Fruit fly (Drosophila melanogaster) whole organism, embryonic: ENCODE results near the gene Jarid2.

Experiments used
- B-H1 ChIP-seq: fragments of 200-800 bp; sonication (Bioruptor generic); IDR thresholded peaks from 3 replicates; pipeline ENCODE4 v1.3.6; 2022; ENCODE audit warnings: missing biosample characterization, missing genetic modification characterization
- CG10267 ChIP-seq: fragments of 200-800 bp; sonication (Bioruptor generic); optimal IDR thresholded peaks from 2 replicates; lab custom pipeline; 2018; ENCODE audit warnings: missing biosample characterization, mild to moderate bottlenecking, missing genetic modification characterization, moderate library complexity
- CG11696 ChIP-seq: fragments of 200-800 bp; sonication (Bioruptor generic); IDR thresholded peaks from 2 replicates; pipeline ENCODE4 v1.3.6; 2022; ENCODE audit warnings: missing biosample characterization, missing genetic modification characterization
- CG12155 ChIP-seq: fragments of 200-800 bp; sonication (Bioruptor generic); optimal IDR thresholded peaks from 3 replicates; lab custom pipeline; 2016; ENCODE audit warnings: missing biosample characterization, missing genetic modification characterization
- CG1233 ChIP-seq: fragments of 200-800 bp; sonication (Bioruptor generic); optimal IDR thresholded peaks from 4 replicates; lab custom pipeline; 2018; ENCODE audit warnings: missing biosample characterization, mild to moderate bottlenecking, missing genetic modification characterization
- CG13123 ChIP-seq: fragments of 200-800 bp; sonication (Bioruptor generic); optimal IDR thresholded peaks from 2 replicates; lab custom pipeline; 2016; ENCODE audit warnings: missing biosample characterization, missing genetic modification characterization
- CG14441 ChIP-seq: fragments of 200-800 bp; sonication (Bioruptor generic); IDR thresholded peaks from 2 replicates; pipeline ENCODE4 v1.3.6; 2022; ENCODE audit warnings: missing biosample characterization, missing genetic modification characterization
- CG15696 ChIP-seq: fragments of 200-800 bp; sonication (Bioruptor generic); optimal IDR thresholded peaks from 2 replicates; lab custom pipeline; 2019; ENCODE audit warnings: missing biosample characterization, mild to moderate bottlenecking, missing genetic modification characterization, moderate library complexity
- CG1647 ChIP-seq: fragments of 200-800 bp; sonication (Bioruptor generic); optimal IDR thresholded peaks from 3 replicates; lab custom pipeline; 2016; ENCODE audit warnings: missing biosample characterization, missing genetic modification characterization
- CG16813 ChIP-seq: fragments of 200-800 bp; sonication (Bioruptor generic); IDR thresholded peaks from 3 replicates; pipeline ENCODE4 v1.3.6; 2022; ENCODE audit warnings: missing biosample characterization, missing genetic modification characterization; ENCODE audit not compliant: partially characterized antibody
- CG17568 ChIP-seq: fragments of 200-800 bp; sonication (Bioruptor generic); optimal IDR thresholded peaks from 2 replicates; lab custom pipeline; 2018; ENCODE audit warnings: missing biosample characterization, mild to moderate bottlenecking, missing genetic modification characterization, moderate library complexity
- CG17612 ChIP-seq: fragments of 200-800 bp; sonication (Bioruptor generic); IDR thresholded peaks from 2 replicates; pipeline ENCODE4 v1.3.6; 2022; ENCODE audit warnings: missing biosample characterization, missing genetic modification characterization
- CG18476 ChIP-seq: fragments of 200-800 bp; sonication (Bioruptor generic); optimal IDR thresholded peaks from 2 replicates; lab custom pipeline; 2016; ENCODE audit warnings: missing biosample characterization, mild to moderate bottlenecking, missing genetic modification characterization
- CG18764 ChIP-seq: fragments of 200-800 bp; sonication (Bioruptor generic); optimal IDR thresholded peaks from 3 replicates; lab custom pipeline; 2016; ENCODE audit warnings: missing biosample characterization, missing genetic modification characterization
- CG30020 ChIP-seq: fragments of 200-800 bp; optimal IDR thresholded peaks from 2 replicates; lab custom pipeline; 2019; ENCODE audit warnings: missing biosample characterization, mild to moderate bottlenecking, missing genetic modification characterization, moderate library complexity
- CG32767 ChIP-seq: fragments of 200-800 bp; sonication (Bioruptor generic); IDR thresholded peaks from 2 replicates; pipeline ENCODE4 v1.3.6; 2022; ENCODE audit warnings: missing biosample characterization, missing genetic modification characterization
- CG33213 ChIP-seq: fragments of 200-800 bp; sonication (Bioruptor generic); optimal IDR thresholded peaks from 3 replicates; lab custom pipeline; 2016; ENCODE audit warnings: missing biosample characterization, missing genetic modification characterization
- CG3726 ChIP-seq: fragments of 200-800 bp; sonication (Bioruptor generic); IDR thresholded peaks from 3 replicates; pipeline ENCODE4, ENCODE4 v1.3.6; 2022; ENCODE audit warnings: missing biosample characterization, missing genetic modification characterization
- CG4424 ChIP-seq: fragments of 200-800 bp; sonication (Bioruptor generic); optimal IDR thresholded peaks from 3 replicates; lab custom pipeline; 2016; ENCODE audit warnings: missing biosample characterization, missing genetic modification characterization
- CG4730 ChIP-seq: fragments of 200-800 bp; sonication (Bioruptor generic); IDR thresholded peaks from 2 replicates; pipeline ENCODE4 v1.3.6; 2022; ENCODE audit warnings: missing biosample characterization, missing genetic modification characterization
- CG7839 ChIP-seq: fragments of 200-800 bp; sonication (Bioruptor generic); optimal IDR thresholded peaks from 3 replicates; lab custom pipeline; 2018; ENCODE audit warnings: missing biosample characterization, mild to moderate bottlenecking, missing genetic modification characterization, moderate library complexity
- Elba2 ChIP-seq: fragments of 200-800 bp; sonication (Bioruptor generic); optimal IDR thresholded peaks from 3 replicates; lab custom pipeline; 2016; ENCODE audit warnings: missing biosample characterization, missing genetic modification characterization
- HLH54F ChIP-seq: fragments of 200-800 bp; sonication (Bioruptor generic); optimal IDR thresholded peaks from 3 replicates; lab custom pipeline; 2016; ENCODE audit warnings: missing biosample characterization, missing genetic modification characterization
- HLHmδ ChIP-seq: fragments of 200-800 bp; sonication (Bioruptor generic); optimal IDR thresholded peaks from 2 replicates; lab custom pipeline; 2018; ENCODE audit warnings: missing biosample characterization, mild to moderate bottlenecking, missing genetic modification characterization, moderate library complexity
- Hey ChIP-seq: fragments of 200-800 bp; sonication (Bioruptor generic); optimal IDR thresholded peaks from 3 replicates; lab custom pipeline; 2018; ENCODE audit warnings: missing biosample characterization, mild to moderate bottlenecking, missing genetic modification characterization
- Hr3 ChIP-seq: fragments of 200-800 bp; sonication (Bioruptor generic); optimal IDR thresholded peaks from 3 replicates; lab custom pipeline; 2016; ENCODE audit warnings: missing biosample characterization, missing genetic modification characterization
- Lpt ChIP-seq: fragments of >200 bp; optimal IDR thresholded peaks from 2 replicates; lab custom pipeline; 2018; ENCODE audit warnings: missing biosample characterization, missing genetic modification characterization
- Myb ChIP-seq: fragments of 200-800 bp; sonication (Bioruptor generic); optimal IDR thresholded peaks from 2 replicates; lab custom pipeline; 2016; ENCODE audit warnings: missing biosample characterization, missing genetic modification characterization
- NC2β ChIP-seq: fragments of 200-800 bp; sonication (Bioruptor generic); optimal IDR thresholded peaks from 2 replicates; lab custom pipeline; 2016; ENCODE audit warnings: missing biosample characterization, missing genetic modification characterization
- PHDP ChIP-seq: fragments of 200-800 bp; sonication (Bioruptor generic); optimal IDR thresholded peaks from 3 replicates; lab custom pipeline; 2018; ENCODE audit warnings: missing biosample characterization, mild to moderate bottlenecking, missing genetic modification characterization, moderate library complexity
- Rx ChIP-seq: fragments of 200-800 bp; sonication (Bioruptor generic); IDR thresholded peaks from 2 replicates; pipeline ENCODE4 v1.3.6; 2022; ENCODE audit warnings: missing biosample characterization, missing genetic modification characterization
- abd-A ChIP-seq: fragments of 200-800 bp; sonication (Bioruptor generic); optimal IDR thresholded peaks from 3 replicates; lab custom pipeline; 2019; ENCODE audit warnings: missing biosample characterization, mild to moderate bottlenecking, missing genetic modification characterization, moderate library complexity
- eve ChIP-seq, 2 experiments: fragments of >200 bp; optimal IDR thresholded peaks; 2 replicates each; lab custom pipeline; 2017; ENCODE audit warnings: missing biosample characterization in 2 of 2, missing genetic modification characterization in 2 of 2
- ftz-f1 ChIP-seq: fragments of 200-800 bp; sonication (Bioruptor generic); optimal IDR thresholded peaks from 2 replicates; lab custom pipeline; 2016; ENCODE audit warnings: missing biosample characterization, missing genetic modification characterization
- fu2 ChIP-seq: fragments of 200-800 bp; sonication (Bioruptor generic); optimal IDR thresholded peaks from 2 replicates; lab custom pipeline; 2016; ENCODE audit warnings: missing biosample characterization, missing genetic modification characterization
- gro ChIP-seq: fragments of 200-800 bp; sonication (Bioruptor generic); optimal IDR thresholded peaks from 2 replicates; lab custom pipeline; 2016; ENCODE audit warnings: missing biosample characterization, missing genetic modification characterization
- lmd ChIP-seq: fragments of 200-800 bp; sonication (Bioruptor generic); IDR thresholded peaks from 2 replicates; pipeline ENCODE4 v1.3.6; 2022; ENCODE audit warnings: missing biosample characterization, missing genetic modification characterization
- luna ChIP-seq: fragments of 200-800 bp; sonication (Bioruptor generic); optimal IDR thresholded peaks from 2 replicates; lab custom pipeline; 2016; ENCODE audit warnings: missing biosample characterization, missing genetic modification characterization
- mam ChIP-seq: fragments of 200-800 bp; sonication (Bioruptor generic); optimal IDR thresholded peaks from 3 replicates; lab custom pipeline; 2016; ENCODE audit warnings: missing biosample characterization, missing genetic modification characterization
- onecut ChIP-seq: fragments of 200-800 bp; sonication (Bioruptor generic); IDR thresholded peaks from 2 replicates; pipeline ENCODE4 v1.3.6; 2022; ENCODE audit warnings: missing biosample characterization, missing genetic modification characterization
- pita ChIP-seq: fragments of 200-800 bp; sonication (Bioruptor generic); optimal IDR thresholded peaks from 2 replicates; lab custom pipeline; 2017; ENCODE audit warnings: missing biosample characterization, mild to moderate bottlenecking, missing genetic modification characterization
- ro ChIP-seq: fragments of 200-800 bp; sonication (Bioruptor generic); IDR thresholded peaks from 2 replicates; pipeline ENCODE4 v1.3.6; 2022; ENCODE audit warnings: missing biosample characterization, missing genetic modification characterization
- sd ChIP-seq: fragments of 200-800 bp; sonication (Bioruptor generic); optimal IDR thresholded peaks from 3 replicates; lab custom pipeline; 2018; ENCODE audit warnings: missing biosample characterization, mild to moderate bottlenecking, missing genetic modification characterization, moderate library complexity
- slbo ChIP-seq: fragments of 200-800 bp; sonication (Bioruptor generic); IDR thresholded peaks from 2 replicates; pipeline ENCODE4 v1.3.6; 2022; ENCODE audit warnings: missing biosample characterization, missing genetic modification characterization
- slou ChIP-seq: fragments of 200-800 bp; sonication (Bioruptor generic); optimal IDR thresholded peaks from 3 replicates; lab custom pipeline; 2016; ENCODE audit warnings: missing biosample characterization, missing genetic modification characterization
- sr ChIP-seq: fragments of 200-800 bp; sonication (Bioruptor generic); IDR thresholded peaks from 3 replicates; pipeline ENCODE4 v1.3.6; 2022; ENCODE audit warnings: missing biosample characterization, missing genetic modification characterization
- tx ChIP-seq: fragments of 200-800 bp; sonication (Bioruptor generic); optimal IDR thresholded peaks from 2 replicates; lab custom pipeline; 2016; ENCODE audit warnings: missing biosample characterization, missing genetic modification characterization
- usp ChIP-seq: fragments of >200 bp; optimal IDR thresholded peaks from 2 replicates; lab custom pipeline; 2017; ENCODE audit warnings: missing biosample characterization, missing genetic modification characterization
- vfl ChIP-seq: fragments of 200-800 bp; sonication (Bioruptor generic); optimal IDR thresholded peaks from 2 replicates; lab custom pipeline; 2016; ENCODE audit warnings: missing biosample characterization, missing genetic modification characterization
- vnd ChIP-seq: fragments of 200-800 bp; sonication (Bioruptor generic); IDR thresholded peaks from 3 replicates; pipeline ENCODE4 v1.3.6; 2022; ENCODE audit warnings: missing biosample characterization, missing genetic modification characterization; ENCODE audit not compliant: partially characterized antibody
- wdn ChIP-seq: fragments of 200-800 bp; sonication (Bioruptor generic); IDR thresholded peaks from 2 replicates; pipeline ENCODE4 v1.3.6; 2022; ENCODE audit warnings: missing biosample characterization, missing genetic modification characterization
- yki ChIP-seq: fragments of >200 bp; optimal IDR thresholded peaks from 3 replicates; lab custom pipeline; 2018

Jarid2 gene

dm6 chr3L:9462247-9462769, 14.5 kb upstream of the Jarid2 start (continued):
- peak; percentile 76 for TF ChIP-seq gro (GFP tag; lab: Kevin White, UChicago)
- peak; percentile 69 for TF ChIP-seq onecut (GFP tag; lab: Robert Waterston, UW)
- peak; percentile 4 for TF ChIP-seq Myb
- peak; percentile 78 for TF ChIP-seq CG32767 (GFP tag; lab: Robert Waterston, UW)
- TF ChIP-seq B-H1 (GFP tag; lab: Robert Waterston, UW) = peak; percentile 75
- TF ChIP-seq mam (GFP tag; lab: Kevin White, UChicago) = peak; percentile 63
- TF ChIP-seq slbo (GFP tag; lab: Robert Waterston, UW) = peak; percentile 70
- TF ChIP-seq sr (GFP tag; lab: Robert Waterston, UW) = no peak; the same call in 2 of the 3 replicates
- no peak for TF ChIP-seq CG16813 (GFP tag; lab: Robert Waterston, UW)
- peak; percentile 35; the same call in 1 of the 2 replicates for TF ChIP-seq CG11696 (GFP tag; lab: Robert Waterston, UW)
- no peak for TF ChIP-seq eve (GFP tag; optimal IDR thresholded peaks at IDR 0.05; lab: Kevin White, UChicago)
- peak; percentile 45 for TF ChIP-seq CG1647 (GFP tag; lab: Kevin White, UChicago)
- TF ChIP-seq CG17612 (GFP tag; lab: Robert Waterston, UW) = no peak
- no peak for TF ChIP-seq ftz-f1 (GFP tag; lab: Kevin White, UChicago)
- TF ChIP-seq Hr3 (GFP tag; lab: Kevin White, UChicago) = peak; percentile 63
- TF ChIP-seq Hey (tag; lab: Kevin White, UChicago) = no peak
- peak; percentile 45; the same call in 1 of the 2 replicates for TF ChIP-seq CG4730 (GFP tag; lab: Robert Waterston, UW)
- no peak for TF ChIP-seq vnd (GFP tag; lab: Robert Waterston, UW)
- TF ChIP-seq fu2 (GFP tag; lab: Kevin White, UChicago) = peak; percentile 18
- peak; percentile 77 for TF ChIP-seq CG1233 (GFP tag; lab: Kevin White, UChicago)
- peak; percentile 36 for TF ChIP-seq luna (GFP tag; lab: Kevin White, UChicago)
- TF ChIP-seq CG12155 (GFP tag; lab: Kevin White, UChicago) = peak; percentile 59
- TF ChIP-seq sd (tag; lab: Kevin White, UChicago) = no peak
- TF ChIP-seq ro (GFP tag; lab: Robert Waterston, UW) = no peak
- peak; percentile 55 for TF ChIP-seq HLH54F
- peak; percentile 79 for TF ChIP-seq CG18764 (GFP tag; lab: Kevin White, UChicago)
- no peak for TF ChIP-seq slou (GFP tag; lab: Kevin White, UChicago)
- TF ChIP-seq Elba2 (GFP tag; lab: Kevin White, UChicago) = no peak
- peak; percentile 59 for TF ChIP-seq tx
- no peak for TF ChIP-seq HLHmδ
- TF ChIP-seq vfl (GFP tag; lab: Kevin White, UChicago) = peak; percentile 35
- TF ChIP-seq usp (GFP tag; lab: Kevin White, UChicago) = no peak
- peak; percentile 32 for TF ChIP-seq abd-A
- TF ChIP-seq CG14441 (GFP tag; lab: Robert Waterston, UW) = peak; percentile 42; the same call in 1 of the 2 replicates
- no peak for TF ChIP-seq CG3726 (GFP tag; lab: Robert Waterston, UW)
- TF ChIP-seq pita (GFP tag; lab: Kevin White, UChicago) = no peak
- peak; percentile 91 for TF ChIP-seq CG18476
- peak; percentile 73 for TF ChIP-seq CG30020 (tag; lab: Kevin White, UChicago)
- TF ChIP-seq lmd (GFP tag; lab: Robert Waterston, UW) = peak; percentile 72
- TF ChIP-seq wdn = peak; percentile 50
- peak; percentile 83 for TF ChIP-seq CG17568 (GFP tag; lab: Kevin White, UChicago)
- peak; percentile 95 for TF ChIP-seq PHDP (tag; lab: Kevin White, UChicago)
- TF ChIP-seq CG10267 (tag; lab: Kevin White, UChicago) = peak; percentile 92
- peak; percentile 69 for TF ChIP-seq Rx (GFP tag; lab: Robert Waterston, UW)
- TF ChIP-seq CG4424 (GFP tag; lab: Kevin White, UChicago) = peak; percentile 84
- TF ChIP-seq CG7839 (tag; lab: Kevin White, UChicago) = peak; percentile 91
- TF ChIP-seq NC2β = peak; percentile 67
- peak; percentile 55 for TF ChIP-seq yki (lab: Kevin White, UChicago)
- peak; percentile 90 for TF ChIP-seq CG15696 (tag; lab: Kevin White, UChicago)
- no peak for TF ChIP-seq Lpt
- peak; percentile 49 for TF ChIP-seq CG33213
- peak; percentile 61 for TF ChIP-seq CG13123
